Worm (Caenorhabditis elegans) whole organism, L4/young adult: Measurements from ENCODE around the gene T11G6.3.
A peak's percentile ranks its signal among the peaks of the same experiment; 100 is the strongest.

Source experiments
- W03F9.2 ChIP-seq: fragments of 150-350 bp; optimal IDR thresholded peaks from 2 replicates; lab custom pipeline; 2014; ENCODE audit warnings: missing biosample characterization, missing genetic modification characterization
- dao-5 ChIP-seq: sonication (generic microtip); optimal IDR thresholded peaks from 2 replicates; lab custom pipeline; 2016; ENCODE audit warnings: missing genotype, missing genetic modification characterization, moderate library complexity, missing compliant biosample characterization
- him-1 ChIP-seq: sonication (generic microtip); optimal IDR thresholded peaks from 2 replicates; lab custom pipeline; 2016; ENCODE audit warnings: missing genotype, missing genetic modification reagents, missing genetic modification characterization, missing compliant biosample characterization

Gene T11G6.3

DNA sequence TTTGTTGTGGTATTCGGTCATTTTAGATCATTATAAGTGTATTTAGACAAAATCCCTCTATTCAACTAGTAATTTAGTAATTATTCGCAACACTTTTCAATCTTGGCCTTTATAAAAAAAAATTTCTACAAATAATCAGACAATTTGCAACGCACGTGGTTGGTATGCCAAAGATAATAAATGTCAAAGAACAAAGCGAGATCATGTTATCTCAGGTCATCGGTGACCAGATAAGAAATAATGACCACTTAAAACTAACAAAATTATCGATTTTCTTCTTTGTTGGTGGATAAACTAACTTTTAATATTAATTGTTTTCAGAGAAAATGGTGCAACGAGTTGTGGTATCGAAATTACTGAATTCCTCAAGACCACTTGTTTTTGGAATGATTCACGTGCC, 26.2 kb upstream of the T11G6.3 start, which contains the start of gene F13E9.13:
F13E9.13 (plus strand) TSS at position 317 of the 400 bp plus-strand sequence.
- no peak for TF ChIP-seq dao-5 (tag; lab: Kevin White, UChicago)
- no peak for TF ChIP-seq W03F9.2
- no peak for TF ChIP-seq him-1 (tag; lab: Kevin White, UChicago)

DNA sequence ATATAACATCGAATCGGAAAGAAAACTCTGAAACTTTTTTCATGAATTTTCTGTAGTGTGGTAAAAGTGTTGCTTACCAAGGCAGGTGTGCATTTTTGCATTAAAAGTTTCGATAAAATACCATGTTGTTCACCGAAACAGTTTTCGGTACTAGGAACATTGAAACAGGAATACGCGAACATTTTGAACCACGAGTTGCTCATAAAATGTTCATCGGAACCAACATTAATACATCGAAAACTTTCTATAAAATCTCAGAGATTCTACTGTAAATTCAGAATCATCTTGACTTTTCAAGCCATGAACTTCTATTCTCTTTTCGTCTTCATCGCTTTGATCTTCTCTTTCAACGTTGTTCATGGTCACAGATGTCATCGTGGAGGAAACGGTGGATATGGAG, 25.2 kb upstream of the T11G6.3 start, which contains the start of gene fipr-15:
fipr-15 (plus strand) TSS at position 301 of the 400 bp plus-strand sequence.
- TF ChIP-seq dao-5 (tag; lab: Kevin White, UChicago) (no peak), him-1 (tag; lab: Kevin White, UChicago) (no peak), W03F9.2 (no peak)

DNA sequence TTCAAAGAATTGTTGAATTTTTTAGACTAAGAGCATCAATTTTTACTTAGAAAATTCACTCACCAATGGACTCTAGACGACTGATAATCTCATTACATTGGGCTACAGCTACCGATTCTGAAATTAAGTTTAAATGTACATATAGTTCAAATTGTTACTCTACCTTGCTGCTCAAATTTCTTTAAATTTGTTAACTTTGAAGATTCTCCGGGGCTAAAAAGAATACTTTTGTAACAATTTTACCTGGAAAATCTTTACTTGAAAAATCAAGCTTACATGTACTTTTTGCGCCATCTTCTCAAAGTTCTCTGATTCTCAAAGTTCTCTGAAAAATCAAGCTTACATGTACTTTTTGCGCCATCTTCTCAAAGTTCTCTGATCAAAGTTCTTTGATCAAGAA, 24.5 kb upstream of the T11G6.3 start, which contains the start of gene sdz-13:
sdz-13 (minus strand) TSS at position 101 of the 400 bp plus-strand sequence.
- no peak for TF ChIP-seq W03F9.2
- TF ChIP-seq him-1 (tag; lab: Kevin White, UChicago): no peak
- TF ChIP-seq dao-5 (tag; lab: Kevin White, UChicago): no peak

DNA sequence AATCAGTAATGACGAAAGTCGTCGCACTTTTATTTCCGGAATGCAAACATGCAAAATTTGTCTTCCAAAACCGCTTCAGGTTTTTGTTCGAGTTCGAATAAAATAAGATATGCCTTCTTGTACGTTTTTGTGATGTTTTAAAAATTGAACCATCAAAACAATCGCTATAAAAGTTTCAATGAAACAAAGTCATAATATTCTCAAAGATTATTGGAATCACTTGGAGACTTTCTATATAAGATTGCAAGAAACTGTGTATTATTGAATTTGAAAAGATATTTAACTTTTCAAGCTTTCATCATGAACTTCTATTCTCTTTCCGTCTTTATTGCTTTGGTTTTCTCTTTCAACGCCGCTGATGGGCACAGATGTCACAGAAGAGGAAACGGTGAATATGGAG, 21.8 kb upstream of the T11G6.3 start, which contains the start of gene fipr-14:
fipr-14 (plus strand) TSS at position 301 of the 400 bp plus-strand sequence.
- TF ChIP-seq W03F9.2 (no peak), dao-5 (tag; lab: Kevin White, UChicago) (no peak), him-1 (tag; lab: Kevin White, UChicago) (no peak)

DNA sequence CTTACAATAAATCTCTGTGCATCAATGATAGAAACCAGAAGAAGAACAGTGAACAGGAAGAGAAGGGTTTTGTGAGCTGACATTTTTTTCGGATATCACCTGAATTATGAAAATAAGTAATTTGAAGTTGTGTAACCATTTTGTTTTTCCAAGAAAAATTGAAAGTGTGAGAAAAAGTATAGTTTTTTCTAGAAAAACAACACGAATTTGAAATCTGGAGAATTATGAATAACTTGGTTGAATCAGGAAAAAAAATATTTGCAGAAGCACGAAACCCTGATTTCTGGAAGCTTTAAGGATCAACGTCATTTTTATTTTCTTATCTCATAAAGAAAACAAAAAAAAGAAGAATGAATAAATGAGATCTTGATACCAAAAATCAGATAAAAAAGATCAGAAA, 19.5 kb upstream of the T11G6.3 start, which contains the start of gene F13E9.12:
F13E9.12 (minus strand) TSS at position 101 of the 400 bp plus-strand sequence.
- TF ChIP-seq W03F9.2 (no peak), him-1 (tag; lab: Kevin White, UChicago) (no peak), dao-5 (tag; lab: Kevin White, UChicago) (no peak)

ce11 chrIV:10870158-10870557, 15.1 kb upstream of the T11G6.3 start:
- TF ChIP-seq dao-5 (tag; lab: Kevin White, UChicago) (no peak), him-1 (tag; lab: Kevin White, UChicago) (peak; percentile 1), W03F9.2 (no peak)

DNA sequence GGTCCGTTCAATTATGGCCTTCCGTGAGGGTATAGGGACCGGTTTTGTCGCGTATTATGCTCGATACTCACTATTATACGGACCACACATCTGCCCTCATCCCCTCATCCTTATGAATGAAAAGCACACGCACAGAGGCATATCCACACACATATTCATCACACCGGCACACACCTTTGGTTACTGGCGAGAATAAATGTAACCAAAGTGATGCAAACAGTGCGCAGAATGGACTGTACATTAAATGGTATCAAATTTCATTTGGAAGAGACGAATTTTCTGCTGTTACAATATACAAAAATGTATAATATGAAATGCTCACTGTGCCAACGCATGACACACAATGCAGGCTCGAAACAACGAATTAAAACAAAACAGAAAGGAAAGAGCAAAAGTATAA, 14.6 kb upstream of the T11G6.3 start:
- TF ChIP-seq him-1 (tag; lab: Kevin White, UChicago): no peak
- no peak for TF ChIP-seq W03F9.2
- TF ChIP-seq dao-5 (tag; lab: Kevin White, UChicago): no peak

DNA sequence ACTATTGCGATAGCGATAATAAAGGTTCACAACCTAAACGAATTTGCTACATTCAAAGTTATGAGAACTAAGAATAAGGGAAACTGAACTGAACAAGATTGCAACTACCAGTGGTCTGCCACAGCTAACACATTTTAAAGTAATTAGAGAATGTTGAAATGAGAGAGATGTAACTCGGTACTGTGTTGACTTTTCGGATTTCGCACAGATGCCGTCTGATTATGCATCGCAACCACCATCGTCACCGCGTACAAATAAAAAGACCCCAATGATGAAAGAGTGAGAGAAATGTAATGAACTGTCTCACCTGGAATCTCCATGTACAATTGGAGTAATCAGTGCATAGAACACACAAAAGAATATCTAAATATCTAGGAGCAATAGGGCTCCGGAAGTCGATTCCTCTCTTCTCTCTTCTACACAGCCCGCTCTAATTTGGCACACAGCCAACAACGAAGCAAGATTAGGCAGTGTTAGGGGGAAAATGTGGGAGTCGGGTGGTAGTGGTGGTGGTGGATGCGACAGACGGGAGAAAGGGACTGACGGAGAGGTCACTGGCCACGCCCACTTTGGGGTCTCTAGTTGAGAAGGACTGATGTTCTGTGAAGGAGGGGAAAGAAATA, 13.7 kb upstream of the T11G6.3 start, which contains the start of gene F13E9.11:
F13E9.11 (minus strand) TSS at position 507 of the 623 bp plus-strand sequence.
- no peak for TF ChIP-seq him-1 (tag; lab: Kevin White, UChicago)
- TF ChIP-seq W03F9.2: no peak
- no peak for TF ChIP-seq dao-5 (tag; lab: Kevin White, UChicago)

DNA sequence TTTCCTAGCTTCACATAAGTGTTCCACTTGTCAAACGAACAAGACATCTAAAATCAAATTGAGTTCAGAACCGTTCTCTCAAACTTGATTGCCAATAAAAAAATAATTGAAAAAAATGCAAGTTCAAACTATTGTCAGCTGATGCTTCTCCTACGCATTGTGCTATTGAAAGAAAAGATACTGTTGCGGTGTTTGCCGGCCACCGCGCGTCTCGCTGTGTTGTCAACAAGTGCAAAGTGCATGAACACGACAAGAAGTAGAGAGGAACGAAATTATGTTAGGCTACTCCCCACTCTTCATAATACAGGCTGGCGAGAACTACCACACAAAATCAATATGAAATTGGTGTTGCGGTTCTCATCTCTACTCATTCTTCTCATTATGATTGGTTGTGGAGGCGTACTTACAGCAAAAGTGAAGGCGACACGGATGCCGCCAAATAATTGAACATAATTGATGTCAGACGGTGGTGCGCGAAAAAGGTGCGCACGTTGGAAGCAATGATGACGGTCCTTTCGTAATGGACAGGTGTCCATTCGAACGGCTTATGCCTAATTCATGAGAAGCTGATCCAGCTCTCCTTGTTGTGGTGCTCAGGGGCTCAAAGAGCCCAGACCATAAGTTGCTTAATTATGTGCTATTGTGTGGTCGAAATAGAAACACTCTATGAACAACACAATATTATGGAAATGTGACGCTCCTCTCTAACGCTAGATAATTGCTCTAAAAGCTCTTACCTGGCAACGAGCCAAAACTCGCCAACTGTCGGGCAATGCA, 12.5 kb upstream of the T11G6.3 start:
- no peak for TF ChIP-seq dao-5 (tag; lab: Kevin White, UChicago)
- TF ChIP-seq W03F9.2: no peak
- TF ChIP-seq him-1 (tag; lab: Kevin White, UChicago): no peak

- TF ChIP-seq dao-5 (tag; lab: Kevin White, UChicago): no peak
- no peak for TF ChIP-seq W03F9.2
- TF ChIP-seq him-1 (tag; lab: Kevin White, UChicago): no peak
These were observed 9.0 kb upstream of the T11G6.3 start, which contains the start of gene nish-1 for ce11 chrIV:10864031-10864430. Gene nish-1, plus strand, starts transcription at chrIV:10864331.

DNA sequence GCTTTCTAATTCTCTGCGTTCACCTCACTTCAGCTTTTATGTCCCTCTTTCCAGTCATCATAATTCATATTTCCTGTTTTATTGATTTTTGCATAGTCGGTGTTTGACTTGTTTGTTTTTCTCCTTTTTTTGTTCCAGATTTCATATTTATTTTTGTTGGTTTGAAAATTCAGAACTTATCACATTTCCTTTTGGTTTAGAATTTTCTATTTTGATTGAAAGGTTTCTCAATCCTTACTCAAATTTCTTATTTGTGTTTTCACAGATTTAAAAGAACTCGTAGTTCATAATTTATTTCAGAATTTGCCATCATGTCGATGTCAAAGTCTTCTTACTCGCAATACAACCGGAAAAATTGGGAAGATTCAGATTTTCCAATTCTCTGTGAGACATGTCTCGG, 6.1 kb upstream of the T11G6.3 start, which contains the start of gene rbm-22:
rbm-22 (plus strand) TSS at position 301 of the 400 bp plus-strand sequence.
- TF ChIP-seq W03F9.2 (no peak), him-1 (tag; lab: Kevin White, UChicago) (no peak), dao-5 (tag; lab: Kevin White, UChicago) (no peak)

ce11 chrIV:10858300-10859016, 3.4 kb upstream of the T11G6.3 start, which contains the start of the genes T11G6.2 and hars-1:
Gene T11G6.2, minus strand, starts transcription at chrIV:10858496.
Gene hars-1, plus strand, starts transcription at chrIV:10858957.
- TF ChIP-seq him-1 (tag; lab: Kevin White, UChicago): no peak
- TF ChIP-seq dao-5 (tag; lab: Kevin White, UChicago): no peak
- peak; percentile 31 for TF ChIP-seq W03F9.2

DNA sequence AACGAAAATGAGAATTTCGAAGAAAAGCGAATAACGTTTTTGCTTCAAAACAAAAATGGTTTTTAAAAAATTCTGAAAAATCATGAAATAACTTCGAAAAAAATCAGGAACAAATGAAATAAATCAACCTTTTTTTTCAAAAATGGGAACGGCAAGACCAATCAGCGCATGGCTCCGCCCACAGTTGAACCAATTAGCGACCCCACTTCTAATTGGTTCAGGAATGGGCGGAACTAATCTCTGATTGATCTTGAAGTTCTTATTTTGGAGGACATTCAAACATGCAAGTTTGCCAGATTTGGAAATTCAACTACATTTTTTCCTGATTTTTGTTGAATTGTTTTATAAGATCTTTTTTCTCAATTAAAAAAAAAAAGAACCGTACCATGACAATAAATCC, 909 bp upstream of the T11G6.3 start:
- TF ChIP-seq W03F9.2 (no peak), dao-5 (tag; lab: Kevin White, UChicago) (no peak), him-1 (tag; lab: Kevin White, UChicago) (no peak)
